Worm (Caenorhabditis elegans): ENCODE measurements around the gene mfsd-13.2.
A peak's percentile ranks its signal among the peaks of the same experiment; 100 is the strongest.

The mfsd-13.2 gene

ce11 chrII:7183493-7184272 is 18.0 kb upstream of the mfsd-13.2 start, which contains the start of gene pdl-1 (continued):
- peak; percentile 92 for TF ChIP-seq che-1 (tag; optimal IDR thresholded peaks at IDR 0.05)
- peak; percentile 90 for TF ChIP-seq K02D7.2 (tag; optimal IDR thresholded peaks at IDR 0.05)
- peak; percentile 90 for TF ChIP-seq eyg-1 (tag; optimal IDR thresholded peaks at IDR 0.05)
- TF ChIP-seq dve-1 (tag; optimal IDR thresholded peaks at IDR 0.05), result peak; percentile 89
- peak; percentile 76 for TF ChIP-seq ahr-1 (tag; optimal IDR thresholded peaks at IDR 0.05)
- peak; percentile 86 for TF ChIP-seq ceh-31 (tag; optimal IDR thresholded peaks at IDR 0.05)
- TF ChIP-seq unc-42 (tag; optimal IDR thresholded peaks at IDR 0.05), result peak; percentile 74
- peak; percentile 97 for TF ChIP-seq hlh-6 (tag; optimal IDR thresholded peaks at IDR 0.05)
- peak; percentile 86 for TF ChIP-seq hlh-8 (tag; optimal IDR thresholded peaks at IDR 0.05)
- peak; percentile 94 for TF ChIP-seq sox-4 (tag; optimal IDR thresholded peaks at IDR 0.05)
- peak; percentile 95 for TF ChIP-seq T23F11.4 (GFP tag; optimal IDR thresholded peaks at IDR 0.05)
- no peak for TF ChIP-seq unc-55 (GFP tag; optimal IDR thresholded peaks at IDR 0.05)
- peak; percentile 91 for TF ChIP-seq unc-3 (GFP tag; conservative IDR thresholded peaks at IDR 0.05)
- peak; percentile 93 for TF ChIP-seq unc-3 (tag; optimal IDR thresholded peaks at IDR 0.05)
- no peak for TF ChIP-seq ets-4 (tag; optimal IDR thresholded peaks at IDR 0.05)
- TF ChIP-seq ceh-30 (tag; optimal IDR thresholded peaks at IDR 0.05), result peak; percentile 31
- peak; percentile 84 for TF ChIP-seq elt-4 (tag; optimal IDR thresholded peaks at IDR 0.05)
- TF ChIP-seq hlh-15 (tag; optimal IDR thresholded peaks at IDR 0.05), result peak; percentile 89
- peak; percentile 81 for TF ChIP-seq odd-2 (tag; optimal IDR thresholded peaks at IDR 0.05)

- TF ChIP-seq tbx-7 (tag; optimal IDR thresholded peaks at IDR 0.05), result no peak
- TF ChIP-seq ceh-19 (GFP tag; optimal IDR thresholded peaks at IDR 0.05), result peak; percentile 17
- TF ChIP-seq ceh-2 (tag; optimal IDR thresholded peaks at IDR 0.05), result no peak
- no peak for TF ChIP-seq elt-2 (tag; optimal IDR thresholded peaks at IDR 0.05)
- no peak for TF ChIP-seq ceh-48 (tag; optimal IDR thresholded peaks at IDR 0.05)
- no peak for TF ChIP-seq eyg-1 (tag; optimal IDR thresholded peaks at IDR 0.05)
- no peak for TF ChIP-seq fax-1 (tag; optimal IDR thresholded peaks at IDR 0.05)
- TF ChIP-seq ceh-18 (tag; optimal IDR thresholded peaks at IDR 0.05), result peak; percentile 40
- TF ChIP-seq ztf-16 (tag; optimal IDR thresholded peaks at IDR 0.05), result no peak
- TF ChIP-seq fkh-10 (GFP tag; optimal IDR thresholded peaks at IDR 0.05), result no peak
- TF ChIP-seq unc-55 (GFP tag; optimal IDR thresholded peaks at IDR 0.05), result no peak
- peak; percentile 5 for TF ChIP-seq C08G9.2 (tag; optimal IDR thresholded peaks at IDR 0.05)
- TF ChIP-seq hlh-6 (tag; optimal IDR thresholded peaks at IDR 0.05), result no peak
- TF ChIP-seq hlh-30 (tag; optimal IDR thresholded peaks at IDR 0.05; ENCODE audit: insufficient read depth), result no peak
- no peak for TF ChIP-seq pqm-1 (tag; optimal IDR thresholded peaks at IDR 0.05)
- TF ChIP-seq pha-2 (tag; optimal IDR thresholded peaks at IDR 0.05), result no peak
- TF ChIP-seq pros-1 (tag; optimal IDR thresholded peaks at IDR 0.05), result no peak
- peak; percentile 38 for TF ChIP-seq ceh-31 (tag; optimal IDR thresholded peaks at IDR 0.05)
- peak; percentile 0 for TF ChIP-seq tbx-2 (tag; optimal IDR thresholded peaks at IDR 0.05)
- TF ChIP-seq F13H6.1 (tag; optimal IDR thresholded peaks at IDR 0.05), result no peak
- TF ChIP-seq nfya-1 (tag; optimal IDR thresholded peaks at IDR 0.05), result peak; percentile 27
- no peak for TF ChIP-seq ceh-14 (tag; optimal IDR thresholded peaks at IDR 0.05)
- no peak for TF ChIP-seq syd-9 (tag; optimal IDR thresholded peaks at IDR 0.05)
- TF ChIP-seq unc-42 (tag; optimal IDR thresholded peaks at IDR 0.05), result peak; percentile 79
- no peak for TF ChIP-seq gmeb-2 (tag; optimal IDR thresholded peaks at IDR 0.05)
- TF ChIP-seq lin-11 (tag; optimal IDR thresholded peaks at IDR 0.05), result no peak
Observed at ce11 chrII:7182630-7183029, 17.0 kb upstream of the mfsd-13.2 start.

All from whole organism, late embryonic.